Fruit fly (Drosophila melanogaster): ENCODE data around the gene CG4362.

CG4362 gene

dm6 chr3R:20286758-20287157 lies 20.6 kb downstream of the CG4362 start:
- TF ChIP-seq ttk (optimal IDR thresholded peaks at IDR 0.05), result no peak
- TF ChIP-seq Sin3A (optimal IDR thresholded peaks at IDR 0.05), result no peak
- TF ChIP-seq insv (optimal IDR thresholded peaks at IDR 0.05), result no peak
- TF ChIP-seq Myc (optimal IDR thresholded peaks at IDR 0.05), result no peak
- TF ChIP-seq psq (optimal IDR thresholded peaks at IDR 0.05), result no peak
- no peak for TF ChIP-seq h (optimal IDR thresholded peaks at IDR 0.05)

DNA sequence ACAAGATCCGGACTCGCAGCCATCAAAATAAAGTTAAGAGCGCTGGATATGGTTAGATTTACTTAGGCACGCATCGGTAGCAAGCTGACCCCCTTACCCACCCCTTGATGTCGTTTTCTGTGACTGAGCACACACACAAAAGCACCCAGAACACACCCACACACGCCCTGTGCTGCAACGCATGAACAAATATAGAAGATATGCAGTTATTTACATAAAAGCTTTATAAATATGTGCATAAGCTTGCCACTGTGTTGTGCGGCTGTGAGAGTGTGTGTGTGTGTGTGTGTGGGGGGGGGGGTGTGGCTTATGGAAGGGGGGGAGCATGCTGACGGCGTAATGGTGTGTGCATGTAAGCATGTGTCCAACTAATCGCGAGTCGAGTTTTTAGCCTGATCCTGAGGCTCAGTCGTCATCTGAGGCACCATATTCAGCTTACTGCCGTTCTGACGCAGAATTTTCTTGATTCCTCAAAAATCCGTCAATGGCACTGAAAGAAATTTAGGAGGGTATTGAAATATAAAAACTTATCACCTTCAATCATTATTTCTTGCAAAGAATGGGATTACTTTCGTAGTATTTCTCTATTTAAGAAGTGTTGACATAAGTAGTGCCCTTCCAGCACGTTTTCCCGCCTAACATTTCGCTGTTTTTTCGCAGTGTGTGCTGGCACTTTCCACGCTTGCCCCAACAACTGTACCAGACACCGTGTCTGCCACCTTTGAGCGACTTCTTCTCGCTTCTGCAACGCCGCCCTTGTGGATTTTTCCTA lies 21.5 kb downstream of the CG4362 start:
- TF ChIP-seq Sin3A (optimal IDR thresholded peaks at IDR 0.05) (no peak), insv (optimal IDR thresholded peaks at IDR 0.05) (no peak), h (optimal IDR thresholded peaks at IDR 0.05) (no peak), Myc (optimal IDR thresholded peaks at IDR 0.05) (no peak), psq (optimal IDR thresholded peaks at IDR 0.05) (no peak), ttk (optimal IDR thresholded peaks at IDR 0.05) (no peak)

- TF ChIP-seq psq (optimal IDR thresholded peaks at IDR 0.05) (no peak), Sin3A (optimal IDR thresholded peaks at IDR 0.05) (no peak), insv (optimal IDR thresholded peaks at IDR 0.05) (no peak), ttk (optimal IDR thresholded peaks at IDR 0.05) (no peak), h (optimal IDR thresholded peaks at IDR 0.05) (no peak), Myc (optimal IDR thresholded peaks at IDR 0.05) (no peak)
These were observed 23.0 kb downstream of the CG4362 start for dm6 chr3R:20284140-20284911.

DNA sequence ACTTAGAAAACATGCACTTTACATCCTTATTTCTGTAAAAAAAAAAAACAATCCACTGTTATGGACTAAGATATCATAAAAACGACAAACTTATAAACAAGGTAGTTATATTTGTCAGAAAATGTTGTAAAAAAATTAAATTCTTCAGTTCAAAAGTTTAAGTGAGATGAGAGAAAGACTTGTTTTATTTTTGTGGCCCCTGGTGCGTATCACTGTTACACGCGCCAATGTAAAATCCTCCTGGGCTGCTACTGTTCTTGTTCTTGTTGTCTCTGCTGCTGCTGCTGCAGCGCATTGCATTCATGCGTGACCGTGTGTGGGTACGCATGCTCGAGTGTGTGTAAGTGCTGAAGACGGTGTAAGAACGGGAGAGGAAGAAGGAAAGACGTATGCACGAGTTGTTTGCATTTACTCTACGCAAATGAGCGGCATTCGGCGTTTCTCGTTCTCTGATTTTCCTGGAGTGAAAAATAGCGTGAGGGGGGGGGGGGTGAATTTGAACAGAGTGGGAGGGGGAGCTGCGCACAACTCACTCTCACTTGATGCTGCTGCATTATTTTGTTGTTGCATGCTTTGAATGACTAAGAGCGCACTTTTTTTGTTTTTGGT lies 23.7 kb downstream of the CG4362 start:
- TF ChIP-seq psq (optimal IDR thresholded peaks at IDR 0.05), result no peak
- TF ChIP-seq Myc (optimal IDR thresholded peaks at IDR 0.05), result no peak
- TF ChIP-seq h (optimal IDR thresholded peaks at IDR 0.05), result no peak
- no peak for TF ChIP-seq ttk (optimal IDR thresholded peaks at IDR 0.05)
- TF ChIP-seq Sin3A (optimal IDR thresholded peaks at IDR 0.05), result no peak
- no peak for TF ChIP-seq insv (optimal IDR thresholded peaks at IDR 0.05)

- no peak for TF ChIP-seq Myc (optimal IDR thresholded peaks at IDR 0.05)
- no peak for TF ChIP-seq Sin3A (optimal IDR thresholded peaks at IDR 0.05)
- TF ChIP-seq ttk (optimal IDR thresholded peaks at IDR 0.05), result no peak
These were observed 24.4 kb downstream of the CG4362 start for dm6 chr3R:20282769-20283530.

DNA sequence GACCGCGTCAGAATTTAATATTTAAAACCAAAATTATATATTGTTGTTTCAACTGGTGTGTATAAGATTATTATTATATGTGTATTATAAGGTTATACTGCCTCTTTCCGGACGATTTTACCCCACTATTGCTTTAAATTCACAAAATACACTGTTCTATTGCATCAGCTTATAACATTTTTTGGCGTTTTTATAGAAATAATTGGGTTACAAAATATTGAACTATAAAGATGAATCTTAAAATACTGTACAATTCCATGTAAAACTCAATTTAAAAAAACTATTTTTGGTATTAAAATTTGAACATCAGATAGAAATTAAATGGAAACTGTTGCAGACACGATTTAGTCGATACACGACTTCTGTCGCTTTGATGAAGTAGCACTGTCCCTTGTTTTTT lies 25.2 kb downstream of the CG4362 start:
- TF ChIP-seq psq (optimal IDR thresholded peaks at IDR 0.05) (no peak), insv (optimal IDR thresholded peaks at IDR 0.05) (no peak), ttk (optimal IDR thresholded peaks at IDR 0.05) (no peak), h (optimal IDR thresholded peaks at IDR 0.05) (no peak), Sin3A (optimal IDR thresholded peaks at IDR 0.05) (no peak), Myc (optimal IDR thresholded peaks at IDR 0.05) (no peak)

dm6 chr3R:20280518-20280981 lies 26.8 kb downstream of the CG4362 start:
- TF ChIP-seq insv (optimal IDR thresholded peaks at IDR 0.05), result no peak
- TF ChIP-seq Myc (optimal IDR thresholded peaks at IDR 0.05), result no peak
- TF ChIP-seq psq (optimal IDR thresholded peaks at IDR 0.05), result no peak

dm6 chr3R:20276760-20277159 lies 30.6 kb downstream of the CG4362 start:
- TF ChIP-seq insv (optimal IDR thresholded peaks at IDR 0.05) (no peak), Myc (optimal IDR thresholded peaks at IDR 0.05) (no peak), ttk (optimal IDR thresholded peaks at IDR 0.05) (no peak), Sin3A (optimal IDR thresholded peaks at IDR 0.05) (no peak)

dm6 chr3R:20276012-20276411 lies 31.3 kb downstream of the CG4362 start:
- TF ChIP-seq Myc (optimal IDR thresholded peaks at IDR 0.05) (no peak), h (optimal IDR thresholded peaks at IDR 0.05) (no peak), Sin3A (optimal IDR thresholded peaks at IDR 0.05) (no peak), psq (optimal IDR thresholded peaks at IDR 0.05) (no peak), ttk (optimal IDR thresholded peaks at IDR 0.05) (no peak), insv (optimal IDR thresholded peaks at IDR 0.05) (no peak)

- no peak for TF ChIP-seq Sin3A (optimal IDR thresholded peaks at IDR 0.05)
- no peak for TF ChIP-seq insv (optimal IDR thresholded peaks at IDR 0.05)
- no peak for TF ChIP-seq ttk (optimal IDR thresholded peaks at IDR 0.05)
- no peak for TF ChIP-seq Myc (optimal IDR thresholded peaks at IDR 0.05)
- TF ChIP-seq h (optimal IDR thresholded peaks at IDR 0.05), result no peak
- TF ChIP-seq psq (optimal IDR thresholded peaks at IDR 0.05), result no peak
These were observed 32.6 kb downstream of the CG4362 start for dm6 chr3R:20274521-20275294.

- no peak for TF ChIP-seq Myc (optimal IDR thresholded peaks at IDR 0.05)
- TF ChIP-seq ttk (optimal IDR thresholded peaks at IDR 0.05), result no peak
- no peak for TF ChIP-seq Sin3A (optimal IDR thresholded peaks at IDR 0.05)
- TF ChIP-seq insv (optimal IDR thresholded peaks at IDR 0.05), result no peak
- TF ChIP-seq psq (optimal IDR thresholded peaks at IDR 0.05), result no peak
- TF ChIP-seq h (optimal IDR thresholded peaks at IDR 0.05), result no peak
These were observed 33.8 kb downstream of the CG4362 start for dm6 chr3R:20273568-20273967.

Data from Kc167 (cell line).